Worm (Caenorhabditis elegans) whole organism, early embryonic: ENCODE results near the gene F40G12.9.

Experiments used
- F13C5.2 ChIP-seq: sonication (generic microtip); optimal IDR thresholded peaks from 2 replicates; lab custom pipeline; 2017; ENCODE audit warnings: mild to moderate bottlenecking, missing genetic modification characterization, inconsistent platforms, missing compliant biosample characterization
- ama-1 ChIP-seq: fragments of 150-350 bp; optimal IDR thresholded peaks from 2 replicates; lab custom pipeline; 2014
- ets-7 ChIP-seq: sonication (generic microtip); optimal IDR thresholded peaks from 2 replicates; lab custom pipeline; 2016; ENCODE audit warnings: missing genotype, missing genetic modification characterization, missing compliant biosample characterization
- scrt-1 ChIP-seq: fragments of 200-800 bp; sonication (Bioruptor generic); IDR thresholded peaks from 2 replicates; pipeline ENCODE4 v1.3.6; 2022; ENCODE audit warnings: missing genetic modification characterization, missing compliant biosample characterization
- tbx-37 ChIP-seq: fragments of 200-800 bp; sonication (Bioruptor generic); conservative IDR thresholded peaks from 2 replicates; pipeline ENCODE4 v1.3.6; 2022; ENCODE audit warnings: missing genetic modification reagents, missing genetic modification characterization, missing compliant biosample characterization
- tra-4 ChIP-seq: sonication (generic microtip); optimal IDR thresholded peaks from 2 replicates; lab custom pipeline; 2017; ENCODE audit warnings: missing genetic modification characterization, missing compliant biosample characterization

DNA sequence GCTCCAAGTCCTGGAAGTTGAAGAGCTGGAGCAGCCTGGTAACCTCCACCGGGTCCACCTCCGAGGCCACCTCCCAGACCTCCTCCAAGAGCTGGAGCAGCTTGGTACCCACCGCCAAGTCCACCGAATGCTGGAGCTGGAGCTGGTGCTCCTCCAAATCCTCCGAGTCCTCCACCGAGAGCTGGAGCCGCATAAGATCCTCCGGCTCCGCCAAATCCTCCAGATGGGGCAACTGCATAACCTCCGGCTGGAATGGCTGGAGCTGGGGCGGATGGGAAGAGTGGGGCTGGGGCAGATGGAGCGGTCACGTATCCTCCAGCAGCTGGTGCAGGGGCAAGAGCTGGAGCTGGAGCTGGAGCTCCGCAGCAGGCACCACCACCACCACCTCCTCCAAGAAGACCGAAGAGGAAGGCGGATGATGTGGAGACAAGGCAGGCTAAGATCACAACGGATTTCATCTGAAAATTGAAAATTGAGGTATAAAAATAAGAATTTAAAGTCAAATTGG lies 41.7 kb upstream of the F40G12.9 start, which contains the start of gene K02E11.10:
- TF ChIP-seq scrt-1 (no peak), tra-4 (no peak), F13C5.2 (tag; lab: Kevin White, UChicago) (no peak), ama-1 (no peak), ets-7 (tag; lab: Kevin White, UChicago) (no peak), tbx-37 (no peak)
